Fruit fly (Drosophila melanogaster) whole organism, embryonic: ENCODE measurements around the gene CG16852.

ENCODE experiments used
- Antp ChIP-seq: fragments of 200-800 bp; sonication (Bioruptor generic); optimal IDR thresholded peaks from 3 replicates; lab custom pipeline; 2016; ENCODE audit warnings: missing biosample characterization, missing genetic modification characterization
- B-H1 ChIP-seq: fragments of 200-800 bp; sonication (Bioruptor generic); IDR thresholded peaks from 3 replicates; pipeline ENCODE4 v1.3.6; 2022; ENCODE audit warnings: missing biosample characterization, missing genetic modification characterization
- C15 ChIP-seq: fragments of 200-800 bp; sonication (Bioruptor generic); IDR thresholded peaks from 3 replicates; pipeline ENCODE4 v1.3.6; 2022; ENCODE audit warnings: missing biosample characterization, missing genetic modification characterization
- CG11696 ChIP-seq: fragments of 200-800 bp; sonication (Bioruptor generic); IDR thresholded peaks from 2 replicates; pipeline ENCODE4 v1.3.6; 2022; ENCODE audit warnings: missing biosample characterization, missing genetic modification characterization
- CG13894 ChIP-seq: fragments of 200-800 bp; sonication (Bioruptor generic); optimal IDR thresholded peaks from 3 replicates; lab custom pipeline; 2018; ENCODE audit warnings: missing biosample characterization, mild to moderate bottlenecking, missing genetic modification characterization, moderate library complexity
- CG2678 ChIP-seq: fragments of 200-800 bp; sonication (Bioruptor generic); optimal IDR thresholded peaks from 3 replicates; lab custom pipeline; 2019; ENCODE audit warnings: missing biosample characterization, mild to moderate bottlenecking, missing genetic modification characterization, moderate library complexity
- CG30020 ChIP-seq: fragments of 200-800 bp; optimal IDR thresholded peaks from 2 replicates; lab custom pipeline; 2019; ENCODE audit warnings: missing biosample characterization, mild to moderate bottlenecking, missing genetic modification characterization, moderate library complexity
- CG30403 ChIP-seq: fragments of 200-800 bp; sonication (Bioruptor generic); optimal IDR thresholded peaks from 3 replicates; lab custom pipeline; 2016; ENCODE audit warnings: missing biosample characterization, missing genetic modification characterization
- CG30431 ChIP-seq: fragments of 200-800 bp; sonication (Bioruptor generic); optimal IDR thresholded peaks from 2 replicates; lab custom pipeline; 2017; ENCODE audit warnings: missing biosample characterization, missing genetic modification characterization
- CG6791 ChIP-seq: fragments of 200-800 bp; sonication (Bioruptor generic); IDR thresholded peaks from 3 replicates; pipeline ENCODE4 v1.3.6; 2022; ENCODE audit warnings: missing biosample characterization, missing genetic modification characterization; ENCODE audit not compliant: partially characterized antibody
- CG7928 ChIP-seq: fragments of 200-800 bp; sonication (Bioruptor generic); optimal IDR thresholded peaks from 2 replicates; lab custom pipeline; 2017; ENCODE audit warnings: missing biosample characterization, mild to moderate bottlenecking, missing genetic modification characterization
- CG8924 ChIP-seq: fragments of 200-800 bp; optimal IDR thresholded peaks from 3 replicates; lab custom pipeline; 2019; ENCODE audit warnings: missing biosample characterization, mild to moderate bottlenecking, missing genetic modification characterization, moderate library complexity
- CG9932 ChIP-seq: fragments of 200-800 bp; sonication (Bioruptor generic); IDR thresholded peaks from 2 replicates; pipeline ENCODE4 v1.3.6; 2022; ENCODE audit warnings: missing biosample characterization, missing genetic modification characterization
- Camta ChIP-seq: fragments of 200-800 bp; sonication (Bioruptor generic); optimal IDR thresholded peaks from 2 replicates; lab custom pipeline; 2016; ENCODE audit warnings: missing biosample characterization, missing genetic modification characterization
- D19B ChIP-seq: fragments of 200-800 bp; sonication (Bioruptor generic); optimal IDR thresholded peaks from 2 replicates; lab custom pipeline; 2017; ENCODE audit warnings: missing biosample characterization, mild to moderate bottlenecking, missing genetic modification characterization
- Dek ChIP-seq: fragments of 200-800 bp; sonication (Bioruptor generic); optimal IDR thresholded peaks from 3 replicates; lab custom pipeline; 2019; ENCODE audit warnings: missing biosample characterization, mild to moderate bottlenecking, missing genetic modification characterization, moderate library complexity
- Dfd ChIP-seq, 2 experiments: fragments of >200 bp; optimal IDR thresholded peaks; 2 replicates each; lab custom pipeline; 2017; ENCODE audit warnings: missing biosample characterization in 2 of 2, missing genetic modification characterization in 2 of 2
- H2.0 ChIP-seq: fragments of 200-800 bp; sonication (Bioruptor generic); IDR thresholded peaks from 2 replicates; pipeline ENCODE4 v1.3.6; 2022; ENCODE audit warnings: missing biosample characterization, missing genetic modification characterization
- HLH3B ChIP-seq: fragments of 200-800 bp; sonication (Bioruptor generic); IDR thresholded peaks from 2 replicates; pipeline ENCODE4 v1.3.6; 2022; ENCODE audit warnings: missing biosample characterization, missing genetic modification characterization
- HLH54F ChIP-seq: fragments of 200-800 bp; sonication (Bioruptor generic); optimal IDR thresholded peaks from 3 replicates; lab custom pipeline; 2016; ENCODE audit warnings: missing biosample characterization, missing genetic modification characterization
- HLHmδ ChIP-seq: fragments of 200-800 bp; sonication (Bioruptor generic); optimal IDR thresholded peaks from 2 replicates; lab custom pipeline; 2018; ENCODE audit warnings: missing biosample characterization, mild to moderate bottlenecking, missing genetic modification characterization, moderate library complexity
- Hand ChIP-seq: fragments of 200-800 bp; sonication (Bioruptor generic); optimal IDR thresholded peaks from 2 replicates; lab custom pipeline; 2017; ENCODE audit warnings: mild to moderate bottlenecking, missing biosample characterization, missing genetic modification reagents, missing genetic modification characterization
- Hmr ChIP-seq: fragments of 200-800 bp; sonication (Bioruptor generic); optimal IDR thresholded peaks from 3 replicates; lab custom pipeline; 2017; ENCODE audit warnings: mild to moderate bottlenecking, missing biosample characterization, missing genetic modification reagents, missing genetic modification characterization
- Max ChIP-seq: fragments of 200-800 bp; sonication (Bioruptor generic); optimal IDR thresholded peaks from 2 replicates; lab custom pipeline; 2016; ENCODE audit warnings: missing biosample characterization, mild to moderate bottlenecking, missing genetic modification characterization
- Vsx1 ChIP-seq: fragments of 200-800 bp; sonication (Bioruptor generic); optimal IDR thresholded peaks from 2 replicates; lab custom pipeline; 2017; ENCODE audit warnings: missing biosample characterization, mild to moderate bottlenecking, missing genetic modification characterization, missing genetic modification reagents
- Xrp1 ChIP-seq: fragments of 200-800 bp; sonication (Bioruptor generic); IDR thresholded peaks from 2 replicates; pipeline ENCODE4 v1.3.6; 2022; ENCODE audit warnings: missing biosample characterization, missing genetic modification characterization
- bab2 ChIP-seq: fragments of 200-800 bp; sonication (Bioruptor generic); optimal IDR thresholded peaks from 2 replicates; lab custom pipeline; 2016; ENCODE audit warnings: missing biosample characterization, missing genetic modification characterization
- bbx ChIP-seq: fragments of 200-800 bp; sonication (Bioruptor generic); IDR thresholded peaks from 2 replicates; pipeline ENCODE4 v1.3.6; 2022; ENCODE audit warnings: missing biosample characterization, missing genetic modification characterization; ENCODE audit not compliant: partially characterized antibody
- bowl ChIP-seq: fragments of 200-800 bp; sonication (Bioruptor generic); IDR thresholded peaks from 2 replicates; pipeline ENCODE4 v1.3.6; 2022; ENCODE audit warnings: missing biosample characterization, missing genetic modification characterization
- chif ChIP-seq, 2 experiments: fragments of 200-800 bp; sonication (Bioruptor generic); optimal IDR thresholded peaks; 3 replicates each; lab custom pipeline; 2016; ENCODE audit warnings: missing biosample characterization in 2 of 2, missing genetic modification characterization in 2 of 2
- dan ChIP-seq: fragments of 200-800 bp; sonication (Bioruptor generic); IDR thresholded peaks from 2 replicates; pipeline ENCODE4 v1.3.6; 2022; ENCODE audit warnings: missing biosample characterization, missing genetic modification characterization
- ems ChIP-seq: fragments of 200-800 bp; sonication (Bioruptor generic); optimal IDR thresholded peaks from 3 replicates; lab custom pipeline; 2016; ENCODE audit warnings: missing biosample characterization, missing genetic modification characterization
- esg ChIP-seq: fragments of 200-800 bp; sonication (Bioruptor generic); conservative IDR thresholded peaks from 2 replicates; pipeline ENCODE4 v1.3.6; 2022; ENCODE audit warnings: missing biosample characterization, missing genetic modification characterization
- fd64A ChIP-seq: fragments of 200-800 bp; sonication (Bioruptor generic); optimal IDR thresholded peaks from 3 replicates; lab custom pipeline; 2018; ENCODE audit warnings: missing biosample characterization, mild to moderate bottlenecking, missing genetic modification characterization
- fru ChIP-seq: fragments of >200 bp; optimal IDR thresholded peaks from 2 replicates; lab custom pipeline; 2017
- gfzf ChIP-seq: fragments of 200-800 bp; sonication (Bioruptor generic); optimal IDR thresholded peaks from 2 replicates; lab custom pipeline; 2016; ENCODE audit warnings: missing biosample characterization, mild to moderate bottlenecking, missing genetic modification characterization, moderate library complexity
- gsb ChIP-seq: fragments of 200-800 bp; sonication (Bioruptor generic); IDR thresholded peaks from 2 replicates; pipeline ENCODE4 v1.3.6; 2022; ENCODE audit warnings: missing biosample characterization, missing genetic modification characterization
- h ChIP-seq: fragments of >200 bp; optimal IDR thresholded peaks from 2 replicates; lab custom pipeline; 2017
- her ChIP-seq: fragments of 200-800 bp; sonication (Bioruptor generic); optimal IDR thresholded peaks from 2 replicates; lab custom pipeline; 2016; ENCODE audit warnings: missing biosample characterization, missing genetic modification characterization
- jigr1 ChIP-seq: fragments of 200-800 bp; sonication (Bioruptor generic); IDR thresholded peaks from 3 replicates; pipeline ENCODE4 v1.3.6; 2022; ENCODE audit warnings: missing biosample characterization, missing genetic modification characterization
- jing ChIP-seq: fragments of 200-800 bp; sonication (Bioruptor generic); optimal IDR thresholded peaks from 2 replicates; lab custom pipeline; 2018; ENCODE audit warnings: missing biosample characterization, mild to moderate bottlenecking, missing genetic modification characterization
- ken ChIP-seq: fragments of 200-800 bp; sonication (Bioruptor generic); IDR thresholded peaks from 3 replicates; pipeline ENCODE4 v1.3.6; 2022; ENCODE audit warnings: missing biosample characterization, missing genetic modification characterization
- mld ChIP-seq: fragments of 200-800 bp; sonication (Bioruptor generic); IDR thresholded peaks from 3 replicates; pipeline ENCODE4 v1.3.6; 2022; ENCODE audit warnings: missing biosample characterization, missing genetic modification characterization; ENCODE audit not compliant: partially characterized antibody
- p53 ChIP-seq: fragments of 200-800 bp; sonication (Bioruptor generic); optimal IDR thresholded peaks from 2 replicates; lab custom pipeline; 2016; ENCODE audit warnings: missing biosample characterization, missing genetic modification characterization
- pb ChIP-seq: fragments of 200-800 bp; sonication (Bioruptor generic); optimal IDR thresholded peaks from 3 replicates; lab custom pipeline; 2016; ENCODE audit warnings: missing biosample characterization, missing genetic modification characterization
- pum ChIP-seq: fragments of 200-800 bp; sonication (Bioruptor generic); optimal IDR thresholded peaks from 2 replicates; lab custom pipeline; 2016; ENCODE audit warnings: missing biosample characterization, missing genetic modification characterization
- run ChIP-seq: fragments of 200-800 bp; sonication (Bioruptor generic); optimal IDR thresholded peaks from 3 replicates; lab custom pipeline; 2018; ENCODE audit warnings: missing biosample characterization, mild to moderate bottlenecking, missing genetic modification characterization
- twi ChIP-seq: fragments of 200-800 bp; optimal IDR thresholded peaks from 2 replicates; lab custom pipeline; 2019; ENCODE audit warnings: missing biosample characterization, mild to moderate bottlenecking, missing genetic modification characterization, moderate library complexity
- wek ChIP-seq: fragments of 200-800 bp; sonication (Bioruptor generic); optimal IDR thresholded peaks from 3 replicates; lab custom pipeline; 2018; ENCODE audit warnings: missing biosample characterization, mild to moderate bottlenecking, missing genetic modification characterization, moderate library complexity

CG16852 gene

DNA sequence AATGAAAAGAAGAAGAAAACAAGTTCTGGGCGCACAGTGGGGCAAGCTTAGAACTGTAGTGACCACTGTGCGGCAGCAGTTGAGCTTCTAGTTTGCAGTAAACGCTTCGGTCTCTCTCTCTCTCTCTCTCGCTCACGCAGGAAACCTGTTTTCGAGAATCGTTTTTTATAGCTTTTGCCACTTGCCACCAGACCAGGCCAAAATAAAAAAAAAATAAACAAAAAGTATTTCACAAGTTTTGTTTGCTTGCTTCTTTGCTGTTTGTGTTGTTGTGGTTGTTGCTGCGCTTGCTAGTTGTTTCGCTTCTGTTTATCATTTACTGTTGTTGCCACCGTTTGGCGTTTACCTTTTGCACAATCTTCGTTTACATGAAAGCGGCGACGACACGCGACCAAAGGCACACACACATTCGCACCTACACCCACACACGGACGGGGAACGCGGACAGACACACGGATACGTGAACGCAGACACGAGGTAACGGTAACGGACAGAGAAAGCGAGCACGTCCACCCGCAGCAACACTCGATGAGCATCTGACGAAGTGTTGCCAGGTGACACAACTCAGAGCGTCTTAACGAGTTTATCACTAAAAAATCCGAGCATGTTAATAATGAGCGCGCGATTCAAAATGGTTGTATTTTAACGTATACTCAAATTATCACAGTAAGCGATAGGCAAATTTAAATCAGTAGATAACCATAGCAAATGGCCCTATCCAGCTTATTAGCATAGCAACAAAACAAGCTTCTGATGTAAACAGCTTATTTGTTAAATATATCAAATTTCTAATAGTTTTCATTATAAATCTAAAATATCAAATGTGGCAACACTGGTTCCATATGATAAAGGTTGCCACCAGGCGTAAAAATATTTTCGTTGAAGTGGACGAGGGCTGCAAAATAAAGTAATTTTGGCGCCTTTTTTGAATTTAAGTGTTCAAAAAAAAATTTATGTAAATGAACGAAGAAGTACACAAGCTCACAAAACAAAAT lies 8.5 kb downstream of the CG16852 start, which contains the start of gene B4 (continued):
- TF ChIP-seq pb (GFP tag; lab: Kevin White, UChicago) (peak; percentile 70), chif (GFP tag; optimal IDR thresholded peaks at IDR 0.05; lab: Kevin White, UChicago) (no peak), bab2 (GFP tag; lab: Kevin White, UChicago) (no peak), Dek (tag; lab: Kevin White, UChicago) (no peak), CG30020 (tag; lab: Kevin White, UChicago) (no peak), run (tag; lab: Kevin White, UChicago) (no peak), h (lab: Kevin White, UChicago) (no peak), Vsx1 (GFP tag; lab: Kevin White, UChicago) (no peak), p53 (GFP tag; lab: Kevin White, UChicago) (peak; percentile 10), gfzf (GFP tag; lab: Kevin White, UChicago) (peak; percentile 74), CG30403 (no peak), CG2678 (tag; lab: Kevin White, UChicago) (peak; percentile 38), mld (GFP tag; lab: Robert Waterston, UW) (no peak), B-H1 (GFP tag; lab: Robert Waterston, UW) (no peak; the same call in 2 of the 3 replicates), CG9932 (GFP tag; lab: Robert Waterston, UW) (peak; percentile 4; the same call in 1 of the 2 replicates), her (peak; percentile 45), fd64A (GFP tag; lab: Kevin White, UChicago) (peak; percentile 69), ems (GFP tag; lab: Kevin White, UChicago) (no peak), Hmr (GFP tag; lab: Kevin White, UChicago) (peak; percentile 65), jigr1 (GFP tag; lab: Robert Waterston, UW) (no peak), wek (GFP tag; lab: Kevin White, UChicago) (peak; percentile 77), CG6791 (GFP tag; lab: Robert Waterston, UW) (peak; percentile 44; the same call in 2 of the 3 replicates), Antp (peak; percentile 35), Max (GFP tag; lab: Kevin White, UChicago) (peak; percentile 27), dan (no peak), C15 (GFP tag; lab: Robert Waterston, UW) (no peak), bowl (GFP tag; lab: Robert Waterston, UW) (0 out of 2 replicates have a peak, but pooled peaks have one; percentile 35), CG13894 (tag; lab: Kevin White, UChicago) (peak; percentile 67), HLH3B (GFP tag; lab: Robert Waterston, UW) (peak; percentile 41; the same call in 1 of the 2 replicates), CG11696 (GFP tag; lab: Robert Waterston, UW) (no peak), twi (no peak), Dfd (GFP tag; optimal IDR thresholded peaks at IDR 0.05; lab: Kevin White, UChicago) (no peak), fru (no peak), HLHmδ (GFP tag; lab: Kevin White, UChicago) (peak; percentile 95), HLH54F (GFP tag; lab: Kevin White, UChicago) (peak; percentile 13), jing (no peak), CG8924 (tag; lab: Kevin White, UChicago) (peak; percentile 53), Xrp1 (GFP tag; lab: Robert Waterston, UW) (peak; percentile 29), D19B (GFP tag; lab: Kevin White, UChicago) (no peak), gsb (GFP tag; lab: Robert Waterston, UW) (no peak), CG7928 (GFP tag; lab: Kevin White, UChicago) (peak; percentile 88), H2.0 (GFP tag; lab: Robert Waterston, UW) (no peak), bbx (peak; percentile 66), esg (no peak), ken (peak; percentile 22; the same call in 1 of the 3 replicates), CG30431 (no peak), Camta (peak; percentile 10), pum (no peak), Hand (GFP tag; lab: Kevin White, UChicago) (no peak)
